Worm (Caenorhabditis elegans) whole organism, dauer: ENCODE data around the gene cnc-6.

Experiments
- unc-62 ChIP-seq: sonication (generic microtip); optimal IDR thresholded peaks from 2 replicates; lab custom pipeline; 2017; ENCODE audit warnings: missing biosample characterization, missing genetic modification reagents, missing genetic modification characterization

Gene cnc-6

ce11 chrIII:1777468-1777867, 14.1 kb downstream of the cnc-6 start, which contains the start of gene Y39A3CL.3:
Gene Y39A3CL.3, plus strand, starts transcription at chrIII:1777802.
- TF ChIP-seq unc-62 (GFP tag; lab: Kevin White, UChicago): no peak

DNA sequence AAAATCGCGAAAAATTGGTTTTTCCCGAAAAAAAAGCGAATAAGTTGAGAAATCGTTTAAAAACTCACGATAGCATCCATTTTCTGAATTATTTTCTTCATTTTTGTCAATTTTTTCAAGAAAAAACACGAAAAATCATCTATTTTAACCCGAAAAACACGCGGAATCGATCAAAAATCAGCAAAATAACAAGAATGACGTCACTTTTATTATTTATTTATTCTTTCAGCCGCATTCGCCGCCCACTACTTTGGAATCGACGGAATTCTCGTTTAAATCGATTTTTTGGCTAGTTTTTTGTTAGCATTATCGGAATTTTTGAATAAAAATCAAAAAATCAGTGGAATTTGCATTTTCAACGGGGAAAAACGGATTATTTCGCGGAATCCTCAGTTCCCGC, 14.6 kb downstream of the cnc-6 start, which contains the start of gene Y39A3CL.4:
Y39A3CL.4 (minus strand) TSS at position 101 of the 400 bp plus-strand sequence.
- no peak for TF ChIP-seq unc-62 (GFP tag; lab: Kevin White, UChicago)

DNA sequence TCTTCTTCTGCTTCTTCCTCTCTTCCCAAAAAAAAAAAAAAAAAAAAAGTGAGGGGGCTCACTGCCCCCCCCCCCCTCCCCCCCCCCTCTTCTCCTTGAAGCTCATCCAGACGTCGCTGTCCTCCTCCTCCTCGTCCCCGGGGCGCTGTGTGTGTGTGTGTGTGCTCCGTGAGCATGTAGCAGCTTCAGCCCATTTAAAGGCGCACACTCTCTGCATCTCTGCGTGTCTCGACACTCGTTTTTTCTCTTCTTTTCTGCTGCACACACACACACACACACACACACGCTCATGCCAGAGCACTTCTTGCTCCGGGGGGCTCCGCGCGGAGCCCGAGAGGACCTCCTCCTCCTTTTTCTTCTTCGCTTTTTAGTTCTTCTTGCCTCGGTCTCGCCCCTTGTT, 22.5 kb downstream of the cnc-6 start:
- no peak for TF ChIP-seq unc-62 (GFP tag; lab: Kevin White, UChicago)

DNA sequence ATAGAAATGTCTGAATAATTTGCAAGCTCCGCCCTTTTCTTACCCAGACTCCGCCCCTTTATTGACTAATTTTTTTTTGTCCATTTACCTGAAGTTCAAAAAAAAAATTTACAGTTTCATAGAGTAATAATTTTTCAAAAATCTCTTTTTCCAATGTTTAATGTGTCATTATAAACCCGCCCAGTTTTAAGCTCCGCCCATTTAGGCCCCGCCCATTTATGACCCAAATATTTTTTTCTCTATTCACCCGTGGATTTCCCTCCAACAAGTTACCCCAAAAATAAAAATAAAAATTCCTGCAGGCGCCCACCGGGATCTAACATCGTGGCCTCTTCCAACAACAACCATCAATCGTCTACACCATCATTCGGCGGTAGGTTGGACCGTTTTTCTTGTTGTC, 24.7 kb downstream of the cnc-6 start, which contains the start of gene rimb-1:
rimb-1 (plus strand) TSS at position 301 of the 400 bp plus-strand sequence.
- no peak for TF ChIP-seq unc-62 (GFP tag; lab: Kevin White, UChicago)

DNA sequence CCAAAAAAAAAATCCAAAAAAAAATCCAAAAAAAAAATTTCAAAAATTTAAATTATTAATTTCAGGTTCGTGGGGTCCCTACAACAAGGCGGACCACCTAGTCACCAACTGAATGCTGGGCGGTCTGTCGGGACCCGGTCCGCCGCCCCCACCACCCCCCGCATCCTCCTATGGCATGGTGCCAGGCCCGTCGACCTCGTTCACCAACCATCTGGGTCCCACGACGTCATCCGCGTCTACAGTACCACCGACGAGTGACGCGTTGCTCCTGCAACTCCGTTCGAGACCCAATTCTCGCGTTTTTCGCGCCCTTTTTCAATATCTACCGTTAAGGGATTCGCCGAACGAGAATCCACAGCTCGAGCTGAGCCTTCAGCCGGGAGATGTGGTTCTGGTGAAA, 25.6 kb downstream of the cnc-6 start:
- no peak for TF ChIP-seq unc-62 (GFP tag; lab: Kevin White, UChicago)

DNA sequence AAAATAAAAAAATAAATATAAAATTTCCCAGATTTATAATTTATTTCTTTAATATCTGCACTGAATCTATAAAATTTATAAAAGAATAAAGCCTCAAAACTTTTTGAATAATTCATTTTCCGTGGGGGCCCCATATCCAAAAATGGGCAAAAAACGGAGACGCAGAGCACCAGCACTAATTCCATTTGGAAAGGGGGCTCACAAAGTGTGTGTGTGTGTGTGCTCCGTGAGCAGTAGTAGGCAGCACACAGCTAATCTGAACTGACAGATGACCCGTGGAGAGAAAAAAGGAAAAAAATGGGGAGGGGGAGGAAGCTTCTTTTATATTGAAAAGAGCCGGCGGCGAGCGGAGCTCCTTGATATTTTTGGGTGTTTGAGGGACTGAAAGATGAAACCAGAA, 28.6 kb downstream of the cnc-6 start:
- TF ChIP-seq unc-62 (GFP tag; lab: Kevin White, UChicago): no peak

ce11 chrIII:1793416-1793815, 30.1 kb downstream of the cnc-6 start:
- no peak for TF ChIP-seq unc-62 (GFP tag; lab: Kevin White, UChicago)

DNA sequence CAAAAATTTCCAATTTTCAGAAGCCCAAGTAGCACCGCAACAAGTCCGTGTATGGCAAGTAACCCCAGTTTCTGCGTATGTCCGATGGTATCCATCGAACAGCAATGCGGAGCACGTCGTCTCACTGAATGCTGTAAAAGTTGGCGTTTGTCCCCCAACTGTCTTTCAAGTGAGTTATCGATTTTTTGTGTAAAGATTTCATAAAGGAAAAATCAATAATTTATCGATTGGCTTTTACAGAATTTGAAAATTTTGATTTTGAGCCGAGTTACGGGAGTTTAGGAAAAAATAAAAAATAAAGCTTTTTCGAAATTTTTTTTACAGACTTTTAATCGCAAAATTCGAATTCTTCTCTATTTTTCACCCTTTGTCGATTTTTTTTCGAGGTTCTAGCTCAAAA, 30.8 kb downstream of the cnc-6 start:
- TF ChIP-seq unc-62 (GFP tag; lab: Kevin White, UChicago): no peak

- no peak for TF ChIP-seq unc-62 (GFP tag; lab: Kevin White, UChicago)
Measured at ce11 chrIII:1799407-1799806, 36.1 kb downstream of the cnc-6 start.

DNA sequence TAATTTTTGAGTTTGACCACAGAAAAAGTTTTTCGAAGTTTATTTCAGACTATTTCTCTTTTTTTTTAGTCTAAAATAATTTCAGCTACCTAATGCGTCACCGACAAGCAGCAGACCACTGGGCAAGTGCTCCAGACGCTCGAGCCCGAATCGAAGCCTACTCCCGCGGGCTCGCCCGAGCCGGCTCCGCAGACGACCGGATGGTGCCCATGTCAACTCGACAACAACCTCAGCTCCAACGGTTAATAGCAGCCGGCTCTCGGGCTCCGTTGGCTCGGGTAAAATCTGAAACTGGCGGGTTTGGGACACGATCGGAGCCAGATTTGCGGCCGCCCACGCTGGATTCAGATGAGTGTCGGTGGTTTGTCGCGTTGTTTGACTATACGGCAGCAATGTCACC, 39.7 kb downstream of the cnc-6 start:
- TF ChIP-seq unc-62 (GFP tag; lab: Kevin White, UChicago): no peak

DNA sequence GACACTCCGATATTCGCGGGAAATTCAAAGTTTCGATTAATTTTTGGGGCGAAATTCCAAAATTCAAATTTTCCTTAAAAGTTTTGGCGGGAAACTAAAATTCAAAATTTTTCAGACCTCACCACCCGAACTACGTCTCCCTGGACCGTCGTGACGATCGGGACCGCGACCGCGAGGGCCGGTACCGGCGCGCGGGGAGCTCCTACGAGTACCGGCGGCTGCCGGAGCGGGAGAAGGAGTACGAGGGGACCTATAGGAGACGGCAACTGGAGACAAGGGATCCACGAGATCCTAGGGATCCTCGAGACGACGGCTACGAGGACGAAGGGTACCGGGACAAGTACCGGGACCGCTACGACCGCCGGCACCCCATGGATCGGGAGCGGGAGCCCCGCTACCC, 41.2 kb downstream of the cnc-6 start:
- TF ChIP-seq unc-62 (GFP tag; lab: Kevin White, UChicago): no peak

DNA sequence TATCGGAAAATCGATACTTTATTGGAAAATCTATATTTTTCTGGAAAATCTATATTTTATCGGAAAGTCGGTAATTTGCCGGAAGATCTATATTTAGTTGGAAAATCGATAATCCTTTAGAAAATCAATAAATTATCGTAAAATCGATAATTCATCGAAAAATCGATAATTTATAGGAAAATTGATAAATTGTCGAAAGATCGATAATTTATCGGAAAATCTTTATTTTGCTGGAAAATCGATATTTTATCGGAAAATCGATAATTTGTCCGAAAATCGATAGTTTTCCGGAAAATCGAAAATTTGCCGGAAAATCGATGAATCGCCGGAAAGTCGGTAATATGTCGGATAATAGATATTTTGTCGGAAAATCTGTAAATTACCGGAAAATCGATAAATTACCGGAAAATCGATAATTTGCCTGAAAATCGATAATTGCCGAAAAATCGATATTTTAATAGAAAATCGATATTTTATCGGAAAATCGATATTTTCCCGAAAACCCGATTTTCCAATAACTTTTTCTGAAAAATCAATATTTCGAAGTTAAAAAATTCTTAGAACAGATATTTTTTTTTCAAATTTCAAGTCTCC, 42.2 kb downstream of the cnc-6 start:
- no peak for TF ChIP-seq unc-62 (GFP tag; lab: Kevin White, UChicago)

DNA sequence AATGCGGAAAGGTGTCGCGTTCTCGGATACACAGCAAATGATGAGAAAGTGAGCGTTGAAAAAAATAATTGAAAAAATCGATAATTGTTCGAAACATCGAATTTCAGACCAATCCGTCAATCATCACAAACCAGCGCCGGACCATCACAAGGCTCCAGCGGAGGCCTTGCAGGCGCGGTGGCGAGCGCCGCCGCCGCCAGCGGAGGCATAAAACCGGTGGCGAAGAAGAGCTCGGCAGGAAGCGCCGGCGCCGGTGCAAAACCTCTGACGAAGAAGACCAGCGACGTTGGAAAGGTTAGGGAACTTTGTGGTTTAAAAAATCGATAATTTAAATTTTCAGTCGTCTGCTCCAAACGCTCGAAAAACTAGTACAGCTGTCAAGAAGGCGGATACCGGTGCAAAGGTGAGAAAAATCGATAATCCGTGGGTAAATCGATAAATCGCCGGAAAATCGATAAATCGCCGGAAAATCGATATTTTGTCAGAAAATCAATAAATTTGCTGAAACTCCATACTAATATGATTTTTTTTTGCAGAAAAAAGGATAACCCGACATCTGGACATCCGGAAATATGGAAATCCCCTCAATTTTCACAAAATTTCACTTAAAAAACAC, 43.0 kb downstream of the cnc-6 start:
- TF ChIP-seq unc-62 (GFP tag; lab: Kevin White, UChicago): no peak

DNA sequence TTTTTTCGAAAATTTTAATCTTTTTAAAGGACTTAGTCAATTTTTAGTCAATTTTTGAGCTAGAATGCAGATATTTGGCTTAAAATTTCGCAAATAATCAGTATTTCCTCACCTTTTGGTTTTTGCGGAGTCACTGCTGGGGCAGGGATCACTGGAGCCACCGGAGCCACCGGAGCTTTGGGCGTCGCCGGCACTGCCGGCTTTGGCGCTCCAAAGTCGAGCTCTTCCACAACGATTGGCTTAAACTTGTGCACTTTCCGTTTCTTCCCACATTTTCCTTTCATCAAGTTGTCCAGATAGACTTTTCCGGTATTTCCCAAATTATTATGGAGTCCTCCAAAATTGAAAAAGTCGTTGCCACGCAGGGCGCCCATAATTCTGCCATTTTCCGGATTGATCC, 51.0 kb downstream of the cnc-6 start:
- TF ChIP-seq unc-62 (GFP tag; lab: Kevin White, UChicago): no peak
